Worm (Caenorhabditis elegans) whole organism, young adult: ENCODE data around the gene tig-3.

ENCODE experiments used
- B0019.2 ChIP-seq: fragments of 200-800 bp; sonication (Bioruptor generic); conservative IDR thresholded peaks from 2 replicates; pipeline ENCODE4 v1.3.6; 2022; ENCODE audit warnings: missing genetic modification reagents, missing genetic modification characterization, missing compliant biosample characterization
- D2030.7 ChIP-seq: fragments of 200-800 bp; sonication (Bioruptor generic); IDR thresholded peaks from 2 replicates; pipeline ENCODE4 v1.3.6; 2022; ENCODE audit warnings: missing genetic modification reagents, missing genetic modification characterization, missing compliant biosample characterization
- F10E7.11 ChIP-seq: sonication (generic microtip); optimal IDR thresholded peaks from 2 replicates; lab custom pipeline; 2017; ENCODE audit warnings: mild to moderate bottlenecking, missing genetic modification characterization, moderate library complexity, missing compliant biosample characterization
- F23B12.7 ChIP-seq: sonication (generic microtip); optimal IDR thresholded peaks from 2 replicates; lab custom pipeline; 2017; ENCODE audit warnings: missing genetic modification characterization, mild to moderate bottlenecking, missing compliant biosample characterization, antibody characterized with exemption, moderate library complexity; ENCODE audit not compliant: insufficient read depth
- F33H1.4 ChIP-seq: fragments of 200-800 bp; sonication (Bioruptor generic); IDR thresholded peaks from 2 replicates; pipeline ENCODE4 v1.3.6; 2022; ENCODE audit warnings: missing genetic modification reagents, missing genetic modification characterization, missing compliant biosample characterization
- F39B2.1 ChIP-seq: fragments of 200-800 bp; sonication (Bioruptor generic); IDR thresholded peaks from 2 replicates; pipeline ENCODE4 v1.3.6; 2022; ENCODE audit warnings: missing genetic modification reagents, missing genetic modification characterization, missing compliant biosample characterization
- F49E8.2 ChIP-seq: sonication (generic microtip); optimal IDR thresholded peaks from 3 replicates; lab custom pipeline; 2017; ENCODE audit warnings: missing genetic modification characterization, mild to moderate bottlenecking, missing compliant biosample characterization, antibody characterized with exemption, moderate library complexity; ENCODE audit not compliant: insufficient read depth
- K11D2.4 ChIP-seq: fragments of 200-800 bp; sonication (Bioruptor generic); IDR thresholded peaks from 2 replicates; pipeline ENCODE4 v1.3.6; 2022; ENCODE audit warnings: missing genetic modification reagents, missing genetic modification characterization, missing compliant biosample characterization
- Y53G8AR.9 ChIP-seq: fragments of 200-800 bp; sonication (Bioruptor generic); conservative IDR thresholded peaks from 2 replicates; pipeline ENCODE4 v1.3.6; 2022; ENCODE audit warnings: missing genetic modification reagents, missing genetic modification characterization, missing compliant biosample characterization
- Y95B8A.8 ChIP-seq: fragments of 200-800 bp; sonication (Bioruptor generic); IDR thresholded peaks from 2 replicates; pipeline ENCODE4 v1.3.6; 2022; ENCODE audit warnings: missing genetic modification reagents, missing genetic modification characterization, missing compliant biosample characterization
- ama-1 ChIP-seq, 3 experiments: fragments of 150-350 bp in 1 of 3; sonication (generic microtip) in 2 of 3; optimal IDR thresholded peaks; 2 replicates each; lab custom pipeline; 2014 to 2018; ENCODE audit warnings: missing biosample characterization in 2 of 3, missing genetic modification characterization in 2 of 3, missing genetic modification reagents in 2 of 3
- aptf-2 ChIP-seq: fragments of 200-800 bp; sonication (Bioruptor generic); conservative IDR thresholded peaks from 2 replicates; pipeline ENCODE4 v1.3.6; 2022; ENCODE audit warnings: missing genetic modification reagents, missing genetic modification characterization, missing compliant biosample characterization
- attf-3 ChIP-seq: fragments of 200-800 bp; sonication (Bioruptor generic); conservative IDR thresholded peaks from 2 replicates; pipeline ENCODE4 v1.3.6; 2022; ENCODE audit warnings: missing genetic modification reagents, missing genetic modification characterization, missing compliant biosample characterization
- cebp-1 ChIP-seq, 2 experiments: fragments of 200-800 bp in 1 of 2; sonication (Bioruptor generic) in 1 of 2; sonication (generic microtip) in 1 of 2; IDR thresholded peaks in 1 of 2; optimal IDR thresholded peaks in 1 of 2; 2 replicates each; pipeline versions ENCODE4 v1.3.6 to Lab custom; 2017 to 2022; ENCODE audit warnings: missing compliant biosample characterization in 2 of 2, missing genetic modification characterization in 2 of 2, mild to moderate bottlenecking in 1 of 2, missing genetic modification reagents in 1 of 2, moderate library complexity in 1 of 2
- ceh-100 ChIP-seq: fragments of 200-800 bp; sonication (Bioruptor generic); IDR thresholded peaks from 2 replicates; pipeline ENCODE4 v1.3.6; 2022; ENCODE audit warnings: missing genetic modification reagents, missing genetic modification characterization, missing compliant biosample characterization
- ceh-91 ChIP-seq: fragments of 200-800 bp; sonication (Bioruptor generic); IDR thresholded peaks from 2 replicates; pipeline ENCODE4 v1.3.6; 2022; ENCODE audit warnings: missing genetic modification reagents, missing genetic modification characterization, missing compliant biosample characterization
- chd-7 ChIP-seq: sonication (generic microtip); optimal IDR thresholded peaks from 2 replicates; lab custom pipeline; 2016; ENCODE audit warnings: mild to moderate bottlenecking, missing genetic modification characterization, moderate library complexity, missing compliant biosample characterization
- die-1 ChIP-seq: sonication (generic microtip); optimal IDR thresholded peaks from 2 replicates; lab custom pipeline; 2016; ENCODE audit warnings: missing genotype, mild to moderate bottlenecking, missing genetic modification characterization, missing compliant biosample characterization
- dox-1 ChIP-seq: fragments of 200-800 bp; sonication (Bioruptor generic); IDR thresholded peaks from 2 replicates; pipeline ENCODE4 v1.3.6; 2022; ENCODE audit warnings: missing genetic modification reagents, missing genetic modification characterization, missing compliant biosample characterization
- dpl-1 ChIP-seq: fragments of 150-350 bp; optimal IDR thresholded peaks from 2 replicates; lab custom pipeline; 2014; ENCODE audit warnings: missing biosample characterization, missing genetic modification reagents, missing genetic modification characterization
- fkh-3 ChIP-seq: sonication (generic microtip); optimal IDR thresholded peaks from 2 replicates; lab custom pipeline; 2016; ENCODE audit warnings: mild to moderate bottlenecking, missing genetic modification characterization, missing compliant biosample characterization
- hlh-12 ChIP-seq: sonication (generic microtip); optimal IDR thresholded peaks from 2 replicates; lab custom pipeline; 2016; ENCODE audit warnings: missing genetic modification characterization, missing compliant biosample characterization
- hmg-1.2 ChIP-seq: fragments of 200-800 bp; sonication (Bioruptor generic); IDR thresholded peaks from 2 replicates; pipeline ENCODE4 v1.3.6; 2022; ENCODE audit warnings: missing genetic modification reagents, missing genetic modification characterization, missing compliant biosample characterization
- let-526 ChIP-seq: fragments of 200-800 bp; sonication (Bioruptor generic); IDR thresholded peaks from 2 replicates; pipeline ENCODE4 v1.3.6; 2022; ENCODE audit warnings: missing genetic modification reagents, missing genetic modification characterization, missing compliant biosample characterization
- let-607 ChIP-seq, 2 experiments: fragments of 200-800 bp in 1 of 2; sonication (Bioruptor generic) in 1 of 2; sonication (generic microtip) in 1 of 2; optimal IDR thresholded peaks; 2 replicates each; lab custom pipeline; 2016 to 2018; ENCODE audit warnings: mild to moderate bottlenecking in 2 of 2, missing compliant biosample characterization in 2 of 2, missing genetic modification characterization in 2 of 2, moderate library complexity in 2 of 2, missing genotype in 1 of 2
- lin-40 ChIP-seq: sonication (generic microtip); optimal IDR thresholded peaks from 2 replicates; lab custom pipeline; 2016; ENCODE audit warnings: missing genetic modification characterization, mild to moderate bottlenecking, missing compliant biosample characterization, missing genotype, missing genetic modification reagents
- lin-54 ChIP-seq: fragments of 200-800 bp; sonication (Bioruptor generic); optimal IDR thresholded peaks from 2 replicates; lab custom pipeline; 2018; ENCODE audit warnings: mild to moderate bottlenecking, missing genetic modification characterization, missing compliant biosample characterization
- lsl-1 ChIP-seq: fragments of 200-800 bp; sonication (Bioruptor generic); optimal IDR thresholded peaks from 2 replicates; lab custom pipeline; 2018; ENCODE audit warnings: mild to moderate bottlenecking, missing genetic modification characterization, moderate library complexity, missing compliant biosample characterization
- madf-10 ChIP-seq: sonication (generic microtip); optimal IDR thresholded peaks from 2 replicates; lab custom pipeline; 2016; ENCODE audit warnings: mild to moderate bottlenecking, missing genetic modification characterization, missing compliant biosample characterization
- madf-3 ChIP-seq: fragments of 200-800 bp; sonication (Bioruptor generic); IDR thresholded peaks from 2 replicates; pipeline ENCODE4 v1.3.6; 2022; ENCODE audit warnings: missing genetic modification reagents, missing genetic modification characterization, missing compliant biosample characterization
- madf-6 ChIP-seq: fragments of 200-800 bp; sonication (Bioruptor generic); IDR thresholded peaks from 2 replicates; pipeline ENCODE4 v1.3.6; 2022; ENCODE audit warnings: missing genetic modification reagents, missing genetic modification characterization, missing compliant biosample characterization
- madf-8 ChIP-seq: fragments of 200-800 bp; sonication (Bioruptor generic); conservative IDR thresholded peaks from 2 replicates; pipeline ENCODE4 v1.3.6; 2022; ENCODE audit warnings: missing genetic modification reagents, missing genetic modification characterization, missing compliant biosample characterization
- mcd-1 ChIP-seq: fragments of 200-800 bp; sonication (Bioruptor generic); IDR thresholded peaks from 2 replicates; pipeline ENCODE4 v1.3.6; 2022; ENCODE audit warnings: missing genetic modification reagents, missing genetic modification characterization, missing compliant biosample characterization
- nhr-80 ChIP-seq: sonication (generic microtip); optimal IDR thresholded peaks from 2 replicates; lab custom pipeline; 2016; ENCODE audit warnings: missing genetic modification characterization, missing compliant biosample characterization
- pbrm-1 ChIP-seq: fragments of 200-800 bp; sonication (Bioruptor generic); IDR thresholded peaks from 2 replicates; pipeline ENCODE4 v1.3.6; 2022; ENCODE audit warnings: missing genetic modification reagents, missing genetic modification characterization, missing compliant biosample characterization
- pha-4 ChIP-seq: fragments of 150-350 bp; sonication (generic microtip); optimal IDR thresholded peaks from 2 replicates; lab custom pipeline; 2014; ENCODE audit warnings: missing biosample characterization, missing genetic modification reagents, missing genetic modification characterization
- snpc-1.1 ChIP-seq: sonication (generic microtip); optimal IDR thresholded peaks from 2 replicates; lab custom pipeline; 2017; ENCODE audit warnings: missing genetic modification characterization, mild to moderate bottlenecking, missing compliant biosample characterization, antibody characterized with exemption, moderate library complexity, missing genotype, missing genetic modification reagents; ENCODE audit not compliant: insufficient read depth
- snpc-1.3 ChIP-seq: sonication (generic microtip); optimal IDR thresholded peaks from 2 replicates; lab custom pipeline; 2017; ENCODE audit warnings: missing genetic modification characterization, mild to moderate bottlenecking, missing compliant biosample characterization, antibody characterized with exemption, moderate library complexity, missing genotype, missing genetic modification reagents; ENCODE audit not compliant: insufficient read depth
- snpc-3.4 ChIP-seq: sonication (generic microtip); optimal IDR thresholded peaks from 2 replicates; lab custom pipeline; 2017; ENCODE audit warnings: missing genetic modification characterization, mild to moderate bottlenecking, missing compliant biosample characterization, antibody characterized with exemption, moderate library complexity, missing genotype, missing genetic modification reagents
- snpc-4 ChIP-seq, 5 experiments: fragments of 150-350 bp in 1 of 5; sonication (generic microtip) in 4 of 5; optimal IDR thresholded peaks; 2 replicates each; lab custom pipeline; 2014 to 2018; ENCODE audit warnings: missing genetic modification characterization in 5 of 5, missing biosample characterization in 3 of 5, antibody characterized with exemption in 2 of 5, mild to moderate bottlenecking in 2 of 5, missing compliant biosample characterization in 2 of 5, missing genotype in 2 of 5, moderate library complexity in 2 of 5, missing genetic modification reagents in 1 of 5
- unc-130 ChIP-seq: sonication (generic microtip); optimal IDR thresholded peaks from 2 replicates; lab custom pipeline; 2016; ENCODE audit warnings: missing genetic modification reagents, missing genetic modification characterization, missing compliant biosample characterization
- unc-62 ChIP-seq: fragments of 150-350 bp; optimal IDR thresholded peaks from 2 replicates; lab custom pipeline; 2014; ENCODE audit warnings: missing biosample characterization, missing genetic modification reagents, missing genetic modification characterization
- ztf-18 ChIP-seq: sonication (generic microtip); optimal IDR thresholded peaks from 2 replicates; lab custom pipeline; 2016; ENCODE audit warnings: missing genotype, mild to moderate bottlenecking, missing genetic modification characterization, missing compliant biosample characterization
- ztf-28 ChIP-seq: fragments of 200-800 bp; sonication (Bioruptor generic); IDR thresholded peaks from 2 replicates; pipeline ENCODE4 v1.3.6; 2022; ENCODE audit warnings: missing genetic modification reagents, missing genetic modification characterization, missing compliant biosample characterization
- ztf-3 ChIP-seq: fragments of 200-800 bp; sonication (Bioruptor generic); optimal IDR thresholded peaks from 2 replicates; lab custom pipeline; 2018; ENCODE audit warnings: mild to moderate bottlenecking, missing genetic modification characterization, missing compliant biosample characterization

Gene tig-3

DNA sequence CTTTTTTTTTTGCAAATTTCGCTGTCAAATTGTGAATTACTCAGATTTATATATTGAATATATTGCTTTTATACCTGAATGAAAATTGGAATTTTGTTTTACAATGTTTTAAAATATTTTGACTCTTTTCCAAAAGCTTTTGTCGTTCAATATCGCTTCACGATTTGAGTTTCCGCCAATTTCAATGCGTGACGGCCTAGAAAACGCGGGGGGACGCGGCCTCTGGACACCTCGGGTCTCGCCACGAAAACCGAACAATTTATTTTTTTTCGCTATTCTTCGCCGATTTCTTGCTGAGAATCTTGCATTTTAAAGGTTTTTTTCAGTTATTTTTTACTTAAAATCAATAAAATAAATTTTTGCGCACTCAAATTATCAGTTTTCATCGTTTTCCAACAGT, 18.9 kb downstream of the tig-3 start, which contains the start of gene Y46E12BL.2 (continued):
- TF ChIP-seq snpc-1.3 (tag; lab: Kevin White, UChicago) (peak; percentile 67), ztf-18 (peak; percentile 13), nhr-80 (tag; lab: Kevin White, UChicago) (peak; percentile 12), ama-1 (optimal IDR thresholded peaks at IDR 0.05; lab: Kevin White, UChicago) (no peak), ama-1 (GFP tag; optimal IDR thresholded peaks at IDR 0.05; lab: Kevin White, UChicago) (peak in 1 of 2 experiments; percentile 7), ceh-100 (GFP tag; lab: Robert Waterston, UW) (peak; percentile 70), ceh-91 (peak; percentile 85), die-1 (tag; lab: Kevin White, UChicago) (no peak), ztf-28 (GFP tag; lab: Robert Waterston, UW) (peak; percentile 88), Y95B8A.8 (peak; percentile 68), let-607 (tag; optimal IDR thresholded peaks at IDR 0.05; lab: Kevin White, UChicago) (no peak), K11D2.4 (GFP tag; lab: Robert Waterston, UW) (0 out of 2 replicates have a peak, but pooled peaks have one; percentile 17), pha-4 (tag; lab: Kevin White, UChicago) (no peak), pbrm-1 (GFP tag; lab: Robert Waterston, UW) (peak; percentile 77; the same call in 1 of the 2 replicates), snpc-4 (GFP tag; optimal IDR thresholded peaks at IDR 0.05; lab: Kevin White, UChicago) (no peak), snpc-4 (tag; optimal IDR thresholded peaks at IDR 0.05; lab: Kevin White, UChicago) (peak in 3 of 4 experiments; percentile 34 to 45 (median 43)), F23B12.7 (peak; percentile 63), unc-62 (GFP tag; lab: Kevin White, UChicago) (no peak), mcd-1 (peak; percentile 78), fkh-3 (tag; lab: Kevin White, UChicago) (no peak), dox-1 (GFP tag; lab: Robert Waterston, UW) (peak; percentile 92), hlh-12 (tag; lab: Kevin White, UChicago) (no peak), hmg-1.2 (GFP tag; lab: Robert Waterston, UW) (peak; percentile 64), attf-3 (0 out of 2 replicates have a peak, but pooled peaks have one; percentile 23), aptf-2 (GFP tag; lab: Robert Waterston, UW) (0 out of 2 replicates have a peak, but pooled peaks have one; percentile 29), madf-3 (GFP tag; lab: Robert Waterston, UW) (peak; percentile 82), let-526 (GFP tag; lab: Robert Waterston, UW) (peak; percentile 70; the same call in 1 of the 2 replicates), madf-8 (GFP tag; lab: Robert Waterston, UW) (peak; percentile 68), F39B2.1 (GFP tag; lab: Robert Waterston, UW) (peak; percentile 51; the same call in 1 of the 2 replicates), Y53G8AR.9 (GFP tag; lab: Robert Waterston, UW) (peak; percentile 72), D2030.7 (peak; percentile 91), dpl-1 (peak; percentile 80), cebp-1 (GFP tag; IDR thresholded peaks at IDR 0.05; lab: Robert Waterston, UW) (peak; percentile 68), cebp-1 (tag; optimal IDR thresholded peaks at IDR 0.05; lab: Kevin White, UChicago) (peak; percentile 54), snpc-1.1 (peak; percentile 7), lin-54 (GFP tag; lab: Kevin White, UChicago) (peak; percentile 96), F49E8.2 (peak; percentile 9), madf-6 (GFP tag; lab: Robert Waterston, UW) (peak; percentile 83), lsl-1 (GFP tag; lab: Kevin White, UChicago) (peak; percentile 74), ztf-3 (GFP tag; lab: Kevin White, UChicago) (no peak), unc-130 (GFP tag; lab: Kevin White, UChicago) (peak; percentile 80), lin-40 (tag; lab: Kevin White, UChicago) (peak; percentile 24), chd-7 (tag; lab: Kevin White, UChicago) (peak; percentile 37), snpc-3.4 (tag; lab: Kevin White, UChicago) (peak; percentile 46), madf-10 (tag; lab: Kevin White, UChicago) (peak; percentile 13), B0019.2 (GFP tag; lab: Robert Waterston, UW) (peak; percentile 67), F33H1.4 (peak; percentile 89), F10E7.11 (tag; lab: Kevin White, UChicago) (no peak)
